Fruit fly (Drosophila melanogaster): ENCODE results near the gene CG31415.
A peak's percentile ranks its signal among the peaks of the same experiment; 100 is the strongest.

CG31415 gene

DNA sequence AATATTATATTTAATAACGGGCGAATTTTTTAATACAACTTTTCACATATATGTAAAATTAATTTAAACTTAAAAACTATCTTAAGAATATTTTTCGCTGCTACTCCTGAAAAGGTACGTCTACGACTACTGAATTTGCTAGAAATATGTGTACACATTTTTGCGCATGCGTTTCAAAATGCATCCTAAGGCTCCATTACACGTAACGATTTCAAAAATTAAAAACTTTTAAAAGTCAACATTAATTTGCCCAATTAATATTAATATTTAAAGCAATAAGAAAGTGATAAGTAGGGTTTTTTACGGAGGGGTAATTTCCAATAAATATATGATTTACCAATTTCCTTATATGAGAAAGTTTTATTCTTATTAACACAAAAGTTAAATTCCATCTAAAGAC, 12.5 kb upstream of the CG31415 start, which contains the start of gene FoxP (continued):
- no peak for TF ChIP-seq CG17328 (GFP tag; IDR thresholded peaks at IDR 0.05)
- TF ChIP-seq wek (GFP tag; optimal IDR thresholded peaks at IDR 0.05), result no peak
- TF ChIP-seq H2.0 (GFP tag; IDR thresholded peaks at IDR 0.05), result no peak
- no peak for TF ChIP-seq CG3995 (GFP tag; optimal IDR thresholded peaks at IDR 0.05)
- TF ChIP-seq otp (GFP tag; IDR thresholded peaks at IDR 0.05), result no peak
- TF ChIP-seq grau (tag; optimal IDR thresholded peaks at IDR 0.05), result no peak
- TF ChIP-seq Optix (GFP tag; IDR thresholded peaks at IDR 0.05), result no peak
- TF ChIP-seq sr (GFP tag; IDR thresholded peaks at IDR 0.05), result no peak
- no peak for TF ChIP-seq bcd (GFP tag; optimal IDR thresholded peaks at IDR 0.05)
- no peak for TF ChIP-seq exex (tag; optimal IDR thresholded peaks at IDR 0.05)
- TF ChIP-seq CG1602 (GFP tag; optimal IDR thresholded peaks at IDR 0.05), result no peak
- no peak for TF ChIP-seq CG18262 (tag; optimal IDR thresholded peaks at IDR 0.05)
- no peak for TF ChIP-seq CG10431 (GFP tag; optimal IDR thresholded peaks at IDR 0.05)

- peak; percentile 20 for TF ChIP-seq twi (tag; optimal IDR thresholded peaks at IDR 0.05)
- no peak for TF ChIP-seq gcm2 (GFP tag; optimal IDR thresholded peaks at IDR 0.05)
- TF ChIP-seq Med (GFP tag), result peak; percentile 50
- 0 out of 3 replicates have a peak, but pooled peaks have one; percentile 45 for TF ChIP-seq CG2199 (GFP tag; IDR thresholded peaks at IDR 0.05)
Measured at dm6 chr3R:9733150-9733549, 10.2 kb upstream of the CG31415 start, which contains the start of gene alphaTub85E. TSS of gene alphaTub85E (minus strand) at chr3R:9733250.

DNA sequence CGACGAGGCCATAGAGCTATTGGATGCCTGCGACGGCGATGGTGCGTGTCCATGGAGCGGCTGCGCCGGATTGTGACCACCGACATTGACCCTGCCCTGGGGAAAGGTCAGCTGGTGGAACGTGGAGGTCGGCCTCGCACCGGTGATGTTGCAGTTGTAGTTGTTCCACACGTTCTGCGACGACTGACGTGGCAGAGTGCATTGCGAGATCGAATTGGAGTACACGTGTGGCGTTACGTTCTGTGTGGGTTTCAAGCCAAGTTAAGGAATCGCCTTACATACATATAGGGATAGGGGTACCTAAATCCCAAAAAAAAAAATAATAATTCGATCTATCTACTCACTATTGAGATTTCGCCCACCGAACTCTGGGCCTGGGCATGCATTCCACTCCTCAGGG, 8.2 kb upstream of the CG31415 start:
- TF ChIP-seq CG3847 (GFP tag; IDR thresholded peaks at IDR 0.05) (no peak), Med (GFP tag) (peak; percentile 58), sens (GFP tag) (peak; percentile 26), MBD-R2 (GFP tag; IDR thresholded peaks at IDR 0.05) (no peak), gt (GFP tag; IDR thresholded peaks at IDR 0.05) (no peak)

DNA sequence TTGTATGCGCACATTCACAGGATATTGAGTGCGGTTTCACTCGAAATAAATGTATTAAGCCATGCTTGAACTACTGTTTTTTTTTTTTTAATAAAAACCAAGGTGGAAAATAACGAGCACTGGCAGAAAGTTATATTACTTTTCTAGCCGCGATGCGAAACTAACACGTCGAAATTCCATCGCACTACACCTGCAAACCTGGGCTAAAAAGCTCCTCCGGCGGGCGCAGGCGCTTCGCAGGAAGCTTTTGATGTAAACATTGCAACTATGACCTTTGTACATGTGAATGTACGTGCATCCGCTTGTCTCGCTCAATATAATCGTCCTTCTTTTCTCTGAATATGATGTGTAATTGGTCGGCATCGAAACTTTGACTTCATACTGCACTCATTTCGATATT, 3.5 kb upstream of the CG31415 start, which contains the start of gene side-VII:
TSS of gene side-VII (minus strand) at position 187 of the 400 bp plus-strand sequence.
- 0 out of 2 replicates have a peak, but pooled peaks have one; percentile 13 for TF ChIP-seq sna (GFP tag; IDR thresholded peaks at IDR 0.05; ENCODE audit: partially characterized antibody)
- TF ChIP-seq CG18599 (GFP tag; optimal IDR thresholded peaks at IDR 0.05), result no peak
- peak; percentile 82 for TF ChIP-seq ewg (GFP tag; optimal IDR thresholded peaks at IDR 0.05)
- peak; percentile 96 for TF ChIP-seq nerfin-1 (tag; optimal IDR thresholded peaks at IDR 0.05)
- no peak for TF ChIP-seq insv (GFP tag; optimal IDR thresholded peaks at IDR 0.05)
- 0 out of 2 replicates have a peak, but pooled peaks have one; percentile 28 for TF ChIP-seq HLH3B (GFP tag; IDR thresholded peaks at IDR 0.05)
- no peak for TF ChIP-seq eyg (GFP tag; optimal IDR thresholded peaks at IDR 0.05)
- TF ChIP-seq Hr78 (GFP tag; optimal IDR thresholded peaks at IDR 0.05), result peak in 1 of 2 experiments; percentile 29
- no peak for TF ChIP-seq tgo (GFP tag; IDR thresholded peaks at IDR 0.05)
- no peak for TF ChIP-seq Oaz (GFP tag; IDR thresholded peaks at IDR 0.05)
- TF ChIP-seq HmgD (GFP tag; optimal IDR thresholded peaks at IDR 0.05), result no peak
- TF ChIP-seq sens-2 (GFP tag; IDR thresholded peaks at IDR 0.05), result no peak
- TF ChIP-seq mld (GFP tag; IDR thresholded peaks at IDR 0.05; ENCODE audit: partially characterized antibody), result 0 out of 3 replicates have a peak, but pooled peaks have one; percentile 4
- 0 out of 4 replicates have a peak, but pooled peaks have one; percentile 45 for TF ChIP-seq chinmo (GFP tag; IDR thresholded peaks at IDR 0.05; ENCODE audit: partially characterized antibody)
- TF ChIP-seq nom (GFP tag; optimal IDR thresholded peaks at IDR 0.05), result no peak
- TF ChIP-seq CG13123 (GFP tag; optimal IDR thresholded peaks at IDR 0.05), result no peak
